Worm (Caenorhabditis elegans): ENCODE results near the gene unc-105.
A peak's percentile ranks its signal among the peaks of the same experiment; 100 is the strongest.

The unc-105 gene

ce11 chrII:8092537-8092936 is 23.7 kb upstream of the unc-105 start, which contains the start of gene ltd-1:
TSS of gene ltd-1 (minus strand) at chrII:8092754.
- TF ChIP-seq lsy-12 (tag; optimal IDR thresholded peaks at IDR 0.05): no peak
- no peak for TF ChIP-seq ztf-11 (tag; optimal IDR thresholded peaks at IDR 0.05)
- no peak for TF ChIP-seq ztf-4 (tag; optimal IDR thresholded peaks at IDR 0.05)
- TF ChIP-seq ceh-82 (tag; optimal IDR thresholded peaks at IDR 0.05): no peak

- no peak for TF ChIP-seq nhr-237 (tag; optimal IDR thresholded peaks at IDR 0.05)
- no peak for TF ChIP-seq nhr-25 (tag; optimal IDR thresholded peaks at IDR 0.05)
- TF ChIP-seq elt-2 (tag; optimal IDR thresholded peaks at IDR 0.05): no peak
- no peak for TF ChIP-seq ceh-28 (tag; optimal IDR thresholded peaks at IDR 0.05)
- no peak for TF ChIP-seq elt-1 (tag; optimal IDR thresholded peaks at IDR 0.05)
- no peak for TF ChIP-seq nhr-28 (tag; optimal IDR thresholded peaks at IDR 0.05)
- no peak for TF ChIP-seq nhr-67 (tag; optimal IDR thresholded peaks at IDR 0.05)
- no peak for TF ChIP-seq sea-2 (GFP tag; optimal IDR thresholded peaks at IDR 0.05)
- no peak for TF ChIP-seq R02D3.7 (tag; optimal IDR thresholded peaks at IDR 0.05)
These were observed 23.0 kb upstream of the unc-105 start for ce11 chrII:8093283-8093682.

DNA sequence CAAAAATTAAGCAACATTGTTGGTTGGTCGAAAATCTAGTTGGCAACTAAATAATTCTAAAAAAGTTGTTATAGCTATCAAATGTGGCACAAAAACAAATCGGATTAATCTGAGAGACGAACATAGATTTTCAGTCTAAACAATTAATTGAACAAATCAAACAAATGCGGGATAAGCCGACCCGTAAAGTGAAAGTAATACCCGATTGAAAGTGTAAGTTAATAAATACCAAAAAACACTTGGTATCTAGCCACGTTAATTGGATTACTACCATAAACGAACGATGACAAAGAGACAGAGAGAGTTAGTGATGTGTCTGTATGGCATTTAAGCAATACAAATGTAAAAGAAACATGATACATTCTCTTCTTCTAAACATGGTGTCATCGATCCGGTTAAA is 22.3 kb upstream of the unc-105 start:
- peak; percentile 41 for TF ChIP-seq nhr-25 (tag; optimal IDR thresholded peaks at IDR 0.05)
- no peak for TF ChIP-seq egl-5 (tag; optimal IDR thresholded peaks at IDR 0.05)

ce11 chrII:8099212-8099784 is 17.0 kb upstream of the unc-105 start:
- TF ChIP-seq nhr-23 (tag; optimal IDR thresholded peaks at IDR 0.05) (peak; percentile 23), tbx-2 (tag; optimal IDR thresholded peaks at IDR 0.05) (no peak), nhr-25 (tag; optimal IDR thresholded peaks at IDR 0.05) (peak; percentile 66)

DNA sequence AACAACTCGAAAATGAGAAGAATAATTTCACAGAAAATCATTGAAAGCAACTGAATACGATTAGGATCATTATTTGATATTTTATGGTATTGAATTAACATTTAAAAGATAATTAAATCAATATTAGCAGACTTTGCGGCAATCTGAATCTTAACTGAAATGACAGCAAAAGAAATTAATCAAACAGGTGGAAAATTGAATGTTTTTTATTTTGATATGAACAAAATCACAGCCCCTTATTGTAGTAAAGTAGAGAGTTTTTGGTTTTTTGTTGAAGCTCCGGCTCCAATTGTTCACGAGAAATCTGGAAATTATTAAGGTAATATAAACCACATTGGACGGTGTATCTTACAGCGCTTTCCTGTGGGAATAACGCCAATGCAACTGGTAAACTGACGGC is 14.2 kb upstream of the unc-105 start, which contains the start of gene sre-2:
sre-2 (minus strand) TSS at position 101 of the 400 bp plus-strand sequence.
- TF ChIP-seq nhr-23 (tag; optimal IDR thresholded peaks at IDR 0.05) (no peak), lin-39 (tag; optimal IDR thresholded peaks at IDR 0.05) (no peak), egl-27 (tag; optimal IDR thresholded peaks at IDR 0.05) (no peak), pha-4 (tag; optimal IDR thresholded peaks at IDR 0.05) (no peak), ceh-9 (tag; optimal IDR thresholded peaks at IDR 0.05) (no peak), daf-12 (tag; optimal IDR thresholded peaks at IDR 0.05) (no peak), ceh-16 (tag; optimal IDR thresholded peaks at IDR 0.05) (no peak), nhr-25 (tag; optimal IDR thresholded peaks at IDR 0.05) (no peak), R02D3.7 (tag; optimal IDR thresholded peaks at IDR 0.05) (no peak), nhr-28 (tag; optimal IDR thresholded peaks at IDR 0.05) (no peak), elt-1 (tag; optimal IDR thresholded peaks at IDR 0.05) (no peak), sea-2 (GFP tag; optimal IDR thresholded peaks at IDR 0.05) (no peak)

- TF ChIP-seq elt-2 (tag; optimal IDR thresholded peaks at IDR 0.05) (peak; percentile 17), unc-62 (GFP tag; optimal IDR thresholded peaks at IDR 0.05) (no peak), nfya-1 (tag; optimal IDR thresholded peaks at IDR 0.05; ENCODE audit: insufficient read depth) (peak; percentile 33)
These were observed 11.3 kb upstream of the unc-105 start, which contains the start of gene sfxn-5 for ce11 chrII:8104998-8105397. TSS of gene sfxn-5 (minus strand) at chrII:8105052.

DNA sequence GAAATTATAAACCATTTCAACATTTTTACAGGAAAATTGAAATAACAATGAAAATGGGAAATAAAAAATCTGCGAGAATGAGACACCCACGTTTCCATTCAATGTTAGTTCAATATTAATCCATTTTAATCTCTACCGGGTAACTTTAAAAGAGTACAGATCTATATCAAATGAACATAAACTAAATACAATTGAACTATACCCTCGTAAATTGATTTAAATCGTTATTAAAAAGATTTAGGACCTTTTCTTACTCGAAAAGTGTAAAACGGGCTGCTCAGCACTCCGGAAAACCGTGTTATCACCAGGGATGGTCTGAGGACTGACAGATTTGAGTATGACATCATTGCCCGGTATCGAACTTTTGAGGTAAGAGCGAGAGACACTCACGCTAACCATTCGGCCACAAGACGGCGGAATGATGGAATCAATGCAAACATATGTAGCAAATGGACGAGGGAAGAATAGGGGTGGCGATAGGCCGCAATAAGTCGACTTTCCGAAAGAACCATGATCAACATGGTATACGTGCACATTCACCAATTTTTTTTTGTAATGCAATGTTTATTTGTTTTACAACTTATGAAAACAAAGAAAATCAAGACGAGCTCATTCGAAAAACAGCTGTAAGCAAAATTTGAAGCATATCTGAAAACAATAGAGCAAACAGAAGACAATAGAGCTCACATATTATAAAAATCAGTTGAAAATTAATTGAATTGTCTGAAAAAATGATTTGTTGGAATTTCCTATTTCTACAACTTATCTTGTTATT is 9.2 kb upstream of the unc-105 start, which contains the start of the genes chst-1 and C41C4.9:
chst-1 (minus strand) TSS at position 51 of the 775 bp plus-strand sequence.
C41C4.9 (plus strand) TSS at position 725 of the 775 bp plus-strand sequence.
- TF ChIP-seq nfya-1 (tag; optimal IDR thresholded peaks at IDR 0.05; ENCODE audit: insufficient read depth) (peak; percentile 52), R02D3.7 (tag; optimal IDR thresholded peaks at IDR 0.05) (peak; percentile 21), ceh-16 (tag; optimal IDR thresholded peaks at IDR 0.05) (peak; percentile 22), nhr-25 (tag; optimal IDR thresholded peaks at IDR 0.05) (peak; percentile 75), elt-3 (tag; optimal IDR thresholded peaks at IDR 0.05) (peak in 1 of 3 experiments; percentile 79), eor-1 (tag; optimal IDR thresholded peaks at IDR 0.05) (no peak), unc-39 (tag; optimal IDR thresholded peaks at IDR 0.05) (no peak), skn-1 (tag; optimal IDR thresholded peaks at IDR 0.05) (peak; percentile 47), ama-1 (optimal IDR thresholded peaks at IDR 0.05) (peak; percentile 6), nhr-43 (tag; optimal IDR thresholded peaks at IDR 0.05; ENCODE audit: poor library complexity, severe bottlenecking) (peak; percentile 83), lsy-12 (tag; optimal IDR thresholded peaks at IDR 0.05) (peak; percentile 76), fos-1 (tag; optimal IDR thresholded peaks at IDR 0.05) (no peak), elt-2 (tag; optimal IDR thresholded peaks at IDR 0.05) (peak; percentile 60), lin-15B (tag; optimal IDR thresholded peaks at IDR 0.05) (no peak), nhr-11 (tag; optimal IDR thresholded peaks at IDR 0.05) (no peak), lin-39 (tag; optimal IDR thresholded peaks at IDR 0.05) (peak; percentile 55), egl-5 (tag; optimal IDR thresholded peaks at IDR 0.05) (peak; percentile 0), tbx-2 (tag; optimal IDR thresholded peaks at IDR 0.05) (peak; percentile 61), nhr-77 (tag; optimal IDR thresholded peaks at IDR 0.05) (peak; percentile 83), jun-1 (tag; optimal IDR thresholded peaks at IDR 0.05) (no peak)
